Worm (Caenorhabditis elegans) whole organism, L1 larva: ENCODE measurements around the gene T08B1.4.

Experiments
- aha-1 ChIP-seq: fragments of 150-350 bp; optimal IDR thresholded peaks from 2 replicates; lab custom pipeline; 2014; ENCODE audit warnings: missing biosample characterization, missing genetic modification characterization
- elt-3 ChIP-seq, 6 experiments: fragments of 150-350 bp in 1 of 6; sonication (generic microtip); optimal IDR thresholded peaks; 2 replicates each; lab custom pipeline; 2017 to 2018; ENCODE audit warnings: missing biosample characterization in 6 of 6, missing genetic modification characterization in 6 of 6, inconsistent platforms in 1 of 6
- fkh-8 ChIP-seq: sonication (generic microtip); optimal IDR thresholded peaks from 2 replicates; lab custom pipeline; 2016; ENCODE audit warnings: mild to moderate bottlenecking, missing genetic modification characterization, missing compliant biosample characterization
- lin-14 ChIP-seq: fragments of 200-800 bp; sonication (Bioruptor generic); optimal IDR thresholded peaks from 2 replicates; lab custom pipeline; 2018; ENCODE audit warnings: mild to moderate bottlenecking, missing genetic modification characterization, moderate library complexity, missing compliant biosample characterization
- snpc-4 ChIP-seq: fragments of 150-350 bp; optimal IDR thresholded peaks from 2 replicates; lab custom pipeline; 2014; ENCODE audit warnings: missing biosample characterization, missing genetic modification characterization
- unc-130 ChIP-seq: fragments of 150-350 bp; optimal IDR thresholded peaks from 2 replicates; lab custom pipeline; 2017; ENCODE audit warnings: missing biosample characterization, missing genetic modification characterization, inconsistent platforms
- ztf-11 ChIP-seq, 2 experiments: sonication (generic microtip); optimal IDR thresholded peaks; 2 replicates each; lab custom pipeline; 2016 to 2017; ENCODE audit warnings: missing genetic modification characterization in 2 of 2, missing biosample characterization in 1 of 2, missing compliant biosample characterization in 1 of 2

ce11 chrV:1969690-1970089 lies 9.4 kb upstream of the T08B1.4 start:
- no peak for TF ChIP-seq elt-3 (tag; optimal IDR thresholded peaks at IDR 0.05; lab: Kevin White, UChicago)
- no peak for TF ChIP-seq ztf-11 (tag; optimal IDR thresholded peaks at IDR 0.05; lab: Kevin White, UChicago)
- no peak for TF ChIP-seq unc-130 (tag; lab: Kevin White, UChicago)
- TF ChIP-seq snpc-4 (tag; lab: Kevin White, UChicago) = no peak
- TF ChIP-seq aha-1 (tag; lab: Kevin White, UChicago) = no peak
- TF ChIP-seq lin-14 (GFP tag; lab: Kevin White, UChicago) = no peak
- no peak for TF ChIP-seq fkh-8 (tag; lab: Kevin White, UChicago)
